Worm (Caenorhabditis elegans) whole organism, L4 larva: Measurements from ENCODE around the gene nfu-1.

ENCODE experiments used
- F49E8.2 ChIP-seq: sonication (generic microtip); optimal IDR thresholded peaks from 2 replicates; lab custom pipeline; 2016; ENCODE audit warnings: missing compliant biosample characterization, mild to moderate bottlenecking, missing genetic modification characterization, borderline replicate concordance
- daf-12 ChIP-seq: fragments of 150-350 bp; optimal IDR thresholded peaks from 2 replicates; lab custom pipeline; 2014; ENCODE audit warnings: missing biosample characterization, missing genetic modification reagents, missing genetic modification characterization
- nhr-76 ChIP-seq: fragments of 150-350 bp; optimal IDR thresholded peaks from 2 replicates; lab custom pipeline; 2014; ENCODE audit warnings: missing biosample characterization, missing genetic modification characterization
- pqm-1 ChIP-seq: sonication (generic microtip); optimal IDR thresholded peaks from 2 replicates; lab custom pipeline; 2017; ENCODE audit warnings: missing biosample characterization, missing genetic modification characterization
- skn-1 ChIP-seq: fragments of 150-350 bp; optimal IDR thresholded peaks from 2 replicates; lab custom pipeline; 2014; ENCODE audit warnings: missing biosample characterization, missing genetic modification characterization
- snpc-4 ChIP-seq: fragments of 150-350 bp; optimal IDR thresholded peaks from 2 replicates; lab custom pipeline; 2014; ENCODE audit warnings: missing biosample characterization, missing genetic modification characterization
- tag-97 ChIP-seq: fragments of 200-800 bp; sonication (Bioruptor generic); IDR thresholded peaks from 2 replicates; pipeline ENCODE4 v1.3.6; 2022; ENCODE audit warnings: missing genetic modification characterization, missing compliant biosample characterization
- unc-130 ChIP-seq: sonication (generic microtip); optimal IDR thresholded peaks from 2 replicates; lab custom pipeline; 2016; ENCODE audit warnings: missing genetic modification reagents, missing genetic modification characterization, missing compliant biosample characterization
- unc-62 ChIP-seq, 3 experiments: fragments of 150-350 bp in 1 of 3; sonication (generic microtip); optimal IDR thresholded peaks in 2 of 3; peaks in 1 of 3; 1 replicate in 1 of 3; 2 replicates in 2 of 3; lab custom pipeline; 2014 to 2017; ENCODE audit warnings: missing biosample characterization in 3 of 3, missing genetic modification characterization in 3 of 3, missing genetic modification reagents in 3 of 3, missing genotype in 1 of 3

- no peak for TF ChIP-seq unc-130 (GFP tag; lab: Kevin White, UChicago)
- TF ChIP-seq tag-97 (GFP tag; lab: Robert Waterston, UW) = no peak
- peak in 1 of 2 experiments; percentile 85 for TF ChIP-seq unc-62 (GFP tag; optimal IDR thresholded peaks at IDR 0.05 in 1 of 2; lab: Kevin White, UChicago)
- no peak for TF ChIP-seq unc-62 (tag; optimal IDR thresholded peaks at IDR 0.05; lab: Kevin White, UChicago)
- TF ChIP-seq snpc-4 (tag; lab: Kevin White, UChicago) = no peak
- no peak for TF ChIP-seq F49E8.2 (tag; lab: Kevin White, UChicago)
- no peak for TF ChIP-seq skn-1 (tag; lab: Kevin White, UChicago)
- no peak for TF ChIP-seq pqm-1
- TF ChIP-seq daf-12 (tag; lab: Kevin White, UChicago) = no peak
- no peak for TF ChIP-seq nhr-76 (tag; lab: Kevin White, UChicago)
Observed at ce11 chrIV:10419896-10420295, 32.7 kb downstream of the nfu-1 start.
